Worm (Caenorhabditis elegans) whole organism, early embryonic: ENCODE data around the gene Y58A7A.4.

Experiments used
- B0310.2 ChIP-seq: sonication (generic microtip); optimal IDR thresholded peaks from 2 replicates; lab custom pipeline; 2016; ENCODE audit warnings: mild to moderate bottlenecking, missing genetic modification characterization, missing compliant biosample characterization
- F13C5.2 ChIP-seq: sonication (generic microtip); optimal IDR thresholded peaks from 2 replicates; lab custom pipeline; 2017; ENCODE audit warnings: mild to moderate bottlenecking, missing genetic modification characterization, inconsistent platforms, missing compliant biosample characterization
- aly-1 ChIP-seq: sonication (generic microtip); optimal IDR thresholded peaks from 2 replicates; lab custom pipeline; 2016; ENCODE audit warnings: missing genetic modification characterization, missing compliant biosample characterization
- ama-1 ChIP-seq: fragments of 150-350 bp; optimal IDR thresholded peaks from 2 replicates; lab custom pipeline; 2014
- ceh-13 ChIP-seq: fragments of 200-800 bp; sonication (Bioruptor generic); optimal IDR thresholded peaks from 2 replicates; lab custom pipeline; 2018; ENCODE audit warnings: mild to moderate bottlenecking, missing genetic modification characterization, missing compliant biosample characterization
- ceh-36 ChIP-seq: sonication (generic microtip); optimal IDR thresholded peaks from 2 replicates; lab custom pipeline; 2016; ENCODE audit warnings: missing genetic modification characterization, inconsistent platforms, missing compliant biosample characterization
- ets-7 ChIP-seq: sonication (generic microtip); optimal IDR thresholded peaks from 2 replicates; lab custom pipeline; 2016; ENCODE audit warnings: missing genotype, missing genetic modification characterization, missing compliant biosample characterization
- flt-1 ChIP-seq: fragments of 200-800 bp; sonication (Bioruptor generic); IDR thresholded peaks from 2 replicates; pipeline ENCODE4 v1.3.6; 2022; ENCODE audit warnings: missing genetic modification characterization, missing compliant biosample characterization
- hmbx-1 ChIP-seq: sonication (generic microtip); optimal IDR thresholded peaks from 2 replicates; lab custom pipeline; 2016; ENCODE audit warnings: mild to moderate bottlenecking, missing genetic modification characterization, missing compliant biosample characterization
- hmg-4 ChIP-seq: fragments of 200-800 bp; sonication (Bioruptor generic); optimal IDR thresholded peaks from 2 replicates; lab custom pipeline; 2018; ENCODE audit warnings: mild to moderate bottlenecking, missing genetic modification characterization, missing compliant biosample characterization
- hnd-1 ChIP-seq: sonication (generic microtip); optimal IDR thresholded peaks from 2 replicates; lab custom pipeline; 2016; ENCODE audit warnings: missing genetic modification characterization, missing compliant biosample characterization
- pes-1 ChIP-seq: fragments of 200-800 bp; sonication (Bioruptor generic); IDR thresholded peaks from 2 replicates; pipeline ENCODE4 v1.3.6; 2022; ENCODE audit warnings: missing genetic modification reagents, missing genetic modification characterization, missing compliant biosample characterization
- scrt-1 ChIP-seq: fragments of 200-800 bp; sonication (Bioruptor generic); IDR thresholded peaks from 2 replicates; pipeline ENCODE4 v1.3.6; 2022; ENCODE audit warnings: missing genetic modification characterization, missing compliant biosample characterization
- sea-1 ChIP-seq: fragments of 200-800 bp; sonication (Bioruptor generic); conservative IDR thresholded peaks from 2 replicates; pipeline ENCODE4 v1.3.6; 2022; ENCODE audit warnings: missing genetic modification characterization, missing compliant biosample characterization
- tbx-11 ChIP-seq: fragments of 200-800 bp; sonication (Bioruptor generic); IDR thresholded peaks from 2 replicates; pipeline ENCODE4 v1.3.6; 2022; ENCODE audit warnings: missing genetic modification characterization, missing compliant biosample characterization
- tbx-37 ChIP-seq: fragments of 200-800 bp; sonication (Bioruptor generic); conservative IDR thresholded peaks from 2 replicates; pipeline ENCODE4 v1.3.6; 2022; ENCODE audit warnings: missing genetic modification reagents, missing genetic modification characterization, missing compliant biosample characterization
- tra-4 ChIP-seq: sonication (generic microtip); optimal IDR thresholded peaks from 2 replicates; lab custom pipeline; 2017; ENCODE audit warnings: missing genetic modification characterization, missing compliant biosample characterization

Gene Y58A7A.4

DNA sequence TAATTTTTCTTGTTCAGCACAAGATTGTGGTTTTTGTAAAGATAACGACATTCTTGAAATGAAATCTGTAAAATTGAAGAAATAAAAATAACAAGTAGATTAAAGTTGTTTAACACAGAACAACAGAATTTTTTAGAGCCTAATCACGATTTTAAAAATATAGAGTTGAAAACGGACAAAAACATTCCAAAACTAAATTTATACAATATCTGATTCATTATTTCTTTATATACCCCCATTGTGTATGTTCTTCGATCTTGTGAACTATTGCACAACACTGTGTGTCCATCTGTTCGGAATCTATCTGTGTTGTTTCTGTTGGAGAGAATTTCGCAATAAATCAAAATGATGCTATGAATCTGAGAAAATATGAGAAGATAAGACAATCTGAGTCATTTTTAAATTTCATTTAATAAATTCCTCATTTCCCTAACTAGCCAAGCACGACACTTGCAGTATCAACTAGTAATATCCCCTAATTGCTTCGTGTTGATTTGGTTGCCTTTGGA is at the start of gene Y58A7A.4:
Y58A7A.4 (minus strand) TSS at position 51 of the 509 bp plus-strand sequence.
- TF ChIP-seq pes-1 (GFP tag; lab: Robert Waterston, UW) (no peak), F13C5.2 (no peak), scrt-1 (no peak)

DNA sequence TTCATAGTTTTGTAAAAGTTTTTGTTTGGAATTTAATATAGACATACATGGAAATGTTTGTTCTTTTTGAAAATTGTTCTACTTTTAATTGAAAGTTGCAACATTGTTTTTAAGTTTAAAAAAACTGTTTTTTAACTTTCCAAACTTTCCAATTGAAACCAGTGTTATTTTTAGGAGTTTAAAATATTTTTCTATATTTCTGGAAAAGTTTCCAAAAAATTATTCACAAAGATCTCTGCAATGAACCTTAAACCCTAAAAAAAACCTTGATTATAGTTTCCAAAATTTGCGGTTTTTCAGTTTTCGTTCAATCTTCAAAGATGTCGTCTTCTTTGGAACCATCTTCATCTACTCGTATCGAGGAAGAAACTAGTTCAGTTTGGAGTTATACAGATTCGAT is 47.6 kb upstream of the Y58A7A.4 start, which contains the start of gene F14F9.4:
F14F9.4 (plus strand) TSS at position 301 of the 400 bp plus-strand sequence.
- no peak for TF ChIP-seq ceh-36 (tag; lab: Kevin White, UChicago)
- TF ChIP-seq tbx-37 (GFP tag; lab: Robert Waterston, UW): no peak
- TF ChIP-seq sea-1 (GFP tag; lab: Robert Waterston, UW): no peak
- TF ChIP-seq scrt-1: no peak
- no peak for TF ChIP-seq tra-4
- TF ChIP-seq F13C5.2: no peak
- no peak for TF ChIP-seq hmg-4
- TF ChIP-seq ama-1: no peak

DNA sequence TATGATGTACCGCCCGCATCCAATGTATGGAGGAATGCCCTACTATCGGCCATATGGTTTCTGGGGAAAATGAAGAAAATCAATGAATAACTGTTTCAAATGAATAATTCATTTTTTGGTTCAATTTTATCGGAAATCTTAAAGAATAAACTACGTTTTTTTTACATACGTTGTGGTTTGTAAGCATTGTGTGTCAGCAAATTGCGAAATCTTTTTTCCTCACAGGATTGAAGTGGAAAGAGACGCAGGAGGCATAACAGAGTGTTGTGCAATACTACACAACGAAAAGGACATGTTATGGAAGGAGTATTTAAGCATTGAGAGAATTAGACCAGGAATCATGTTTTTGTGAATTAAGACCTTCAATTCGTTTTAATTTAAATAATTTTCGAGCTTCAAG is 46.6 kb upstream of the Y58A7A.4 start:
- TF ChIP-seq tra-4 (no peak), scrt-1 (no peak), ceh-13 (no peak), tbx-11 (GFP tag; lab: Robert Waterston, UW) (no peak), hmbx-1 (tag; lab: Kevin White, UChicago) (no peak), ets-7 (tag; lab: Kevin White, UChicago) (no peak), flt-1 (no peak), hnd-1 (tag; lab: Kevin White, UChicago) (no peak), ama-1 (no peak), tbx-37 (GFP tag; lab: Robert Waterston, UW) (no peak), sea-1 (GFP tag; lab: Robert Waterston, UW) (no peak), pes-1 (GFP tag; lab: Robert Waterston, UW) (no peak), F13C5.2 (no peak), ceh-36 (tag; lab: Kevin White, UChicago) (no peak), aly-1 (tag; lab: Kevin White, UChicago) (no peak), hmg-4 (no peak), B0310.2 (tag; lab: Kevin White, UChicago) (no peak)

DNA sequence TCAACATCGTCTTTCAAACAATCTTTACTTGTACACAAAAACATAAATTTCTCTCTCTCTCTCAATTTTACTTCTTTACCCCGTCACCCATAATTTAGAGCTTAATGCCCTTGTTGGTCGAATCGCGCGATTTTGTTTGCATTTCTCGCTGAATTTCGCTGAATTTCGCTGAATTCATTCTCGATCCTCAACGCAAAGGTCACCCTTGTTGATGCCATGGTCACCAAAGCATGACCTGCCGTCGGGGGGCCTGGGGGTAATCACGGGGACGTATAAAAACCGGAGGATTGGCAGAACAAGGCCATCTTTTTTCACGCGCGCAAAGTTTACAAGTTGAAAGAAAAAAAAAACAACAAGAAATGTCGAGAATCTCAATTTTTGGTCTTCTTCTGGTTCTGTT is 45.2 kb upstream of the Y58A7A.4 start, which contains the start of gene F14F9.8:
F14F9.8 (plus strand) TSS at position 301 of the 400 bp plus-strand sequence.
- no peak for TF ChIP-seq hmbx-1 (tag; lab: Kevin White, UChicago)
- TF ChIP-seq sea-1 (GFP tag; lab: Robert Waterston, UW): no peak
- TF ChIP-seq ets-7 (tag; lab: Kevin White, UChicago): no peak
- TF ChIP-seq B0310.2 (tag; lab: Kevin White, UChicago): no peak
- no peak for TF ChIP-seq tbx-37 (GFP tag; lab: Robert Waterston, UW)
- TF ChIP-seq hnd-1 (tag; lab: Kevin White, UChicago): no peak

DNA sequence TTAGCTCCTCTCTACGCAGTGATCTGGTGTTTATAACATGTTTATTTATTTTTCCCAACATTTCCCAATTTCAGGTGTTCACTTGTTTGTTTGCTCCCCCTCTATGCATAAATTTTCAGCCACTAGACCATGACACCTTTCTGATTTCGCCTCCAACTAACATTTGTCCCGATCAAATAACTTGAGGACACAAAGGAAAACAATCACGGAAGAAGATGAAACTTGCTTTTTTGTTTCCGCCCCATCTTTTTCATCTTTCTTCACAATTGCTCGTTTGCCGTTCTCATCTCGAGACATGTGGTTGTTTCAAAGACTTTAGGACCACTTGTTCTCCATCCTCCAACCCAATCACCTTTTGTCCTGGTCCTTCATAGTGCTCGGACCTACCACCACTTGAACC is 42.0 kb upstream of the Y58A7A.4 start, which contains the start of gene F14F9.5:
F14F9.5 (plus strand) TSS at position 301 of the 400 bp plus-strand sequence.
- TF ChIP-seq hnd-1 (tag; lab: Kevin White, UChicago): no peak
- no peak for TF ChIP-seq tra-4
- TF ChIP-seq B0310.2 (tag; lab: Kevin White, UChicago): no peak
- TF ChIP-seq ceh-36 (tag; lab: Kevin White, UChicago): no peak
- TF ChIP-seq pes-1 (GFP tag; lab: Robert Waterston, UW): no peak

DNA sequence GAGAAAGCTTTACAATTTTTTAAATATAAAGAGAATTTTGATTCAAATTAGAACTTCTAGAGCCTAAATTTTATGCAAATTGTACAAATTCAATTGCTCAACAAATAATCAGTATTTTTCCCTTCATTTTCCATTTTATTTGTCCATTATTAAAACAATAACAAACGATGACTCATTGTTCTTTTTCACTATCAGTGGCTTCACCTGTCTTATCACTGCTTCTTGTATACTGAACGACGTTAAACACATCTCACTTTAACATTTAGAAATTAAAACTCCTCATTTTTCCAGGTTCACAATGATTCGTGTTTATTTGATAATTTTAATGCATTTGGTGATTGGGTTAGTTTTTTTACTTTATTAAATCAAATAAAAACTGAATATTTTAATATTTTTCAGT is 34.9 kb upstream of the Y58A7A.4 start, which contains the start of gene sid-1:
sid-1 (plus strand) TSS at position 292 of the 400 bp plus-strand sequence.
- no peak for TF ChIP-seq sea-1 (GFP tag; lab: Robert Waterston, UW)

DNA sequence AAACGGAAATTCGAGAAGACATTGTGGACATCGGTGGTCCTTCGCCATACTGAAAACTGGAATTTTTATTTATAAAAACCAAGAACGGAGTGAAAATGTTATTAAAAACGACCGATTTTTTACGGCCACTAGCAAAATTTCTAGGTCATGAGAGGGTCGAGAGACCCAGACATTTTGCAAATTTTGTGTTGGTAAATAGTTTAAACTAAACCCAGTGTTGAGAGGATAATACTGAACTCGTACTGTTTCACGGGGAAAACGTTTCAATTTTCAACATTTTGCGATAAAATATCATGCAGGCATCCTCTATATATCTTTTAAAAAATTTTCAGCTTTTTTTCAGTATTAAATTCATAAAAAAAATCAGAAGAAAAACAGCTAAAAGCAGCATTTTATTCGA is 34.3 kb upstream of the Y58A7A.4 start, which contains the start of gene C04F5.9:
C04F5.9 (minus strand) TSS at position 101 of the 400 bp plus-strand sequence.
- no peak for TF ChIP-seq scrt-1

DNA sequence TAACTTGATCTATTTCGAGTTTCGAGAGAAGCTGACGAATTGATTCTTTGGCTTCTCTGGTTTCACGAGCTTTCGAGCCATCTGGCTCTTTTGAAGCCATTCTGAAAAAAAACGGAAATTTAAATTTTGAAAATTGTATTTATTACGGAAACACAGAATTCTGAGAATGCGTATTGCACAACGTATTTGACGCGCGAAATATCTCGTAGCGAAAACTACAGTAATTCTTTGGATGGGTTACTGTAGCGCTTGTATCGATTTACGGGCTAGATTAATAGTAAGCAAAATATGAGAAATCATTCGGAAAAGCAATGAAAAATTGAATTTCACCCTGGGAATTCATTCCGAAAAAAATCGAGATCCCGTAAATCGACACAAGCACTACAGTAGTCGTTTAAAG is 28.8 kb upstream of the Y58A7A.4 start, which contains the start of gene C04F5.8:
C04F5.8 (minus strand) TSS at position 101 of the 400 bp plus-strand sequence.
- no peak for TF ChIP-seq tbx-11 (GFP tag; lab: Robert Waterston, UW)
- TF ChIP-seq B0310.2 (tag; lab: Kevin White, UChicago): no peak
- TF ChIP-seq ets-7 (tag; lab: Kevin White, UChicago): no peak
- TF ChIP-seq scrt-1: no peak
- TF ChIP-seq ceh-13: no peak
- no peak for TF ChIP-seq hnd-1 (tag; lab: Kevin White, UChicago)
- no peak for TF ChIP-seq hmbx-1 (tag; lab: Kevin White, UChicago)
- TF ChIP-seq flt-1: no peak

DNA sequence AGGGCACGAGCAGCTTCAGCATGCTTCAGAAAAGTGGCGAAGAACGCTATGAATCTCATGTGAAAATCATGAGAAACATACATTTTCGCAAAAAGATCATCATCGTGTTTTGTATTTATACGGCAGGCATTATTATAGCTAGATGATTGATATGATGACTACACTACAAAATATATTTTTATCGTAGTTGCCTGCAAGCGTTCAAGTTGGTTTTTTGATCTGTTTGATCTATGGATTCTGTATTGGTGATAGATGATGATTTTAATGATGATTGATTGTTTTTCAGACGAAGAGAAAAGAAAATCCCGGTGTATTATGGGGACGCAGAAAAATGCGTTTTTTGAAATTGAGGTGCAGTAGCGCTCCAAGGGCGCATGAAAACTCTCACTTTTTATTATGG is 25.9 kb upstream of the Y58A7A.4 start, which contains the start of gene ugt-63:
ugt-63 (minus strand) TSS at position 89 of the 400 bp plus-strand sequence.
- TF ChIP-seq pes-1 (GFP tag; lab: Robert Waterston, UW) (no peak), ceh-36 (tag; lab: Kevin White, UChicago) (no peak), hmg-4 (no peak), B0310.2 (tag; lab: Kevin White, UChicago) (no peak), ceh-13 (no peak), tra-4 (no peak)
